Worm (Caenorhabditis elegans) whole organism, L3 larva: ENCODE data around the gene srz-64.
A peak's percentile ranks its signal among the peaks of the same experiment; 100 is the strongest.

Experiments used
- R02D3.7 ChIP-seq: fragments of 150-350 bp; optimal IDR thresholded peaks from 2 replicates; lab custom pipeline; 2014; ENCODE audit warnings: missing biosample characterization, missing genetic modification characterization
- ZK546.5 ChIP-seq: sonication (generic microtip); optimal IDR thresholded peaks from 2 replicates; lab custom pipeline; 2017; ENCODE audit warnings: missing biosample characterization, missing genetic modification characterization
- aly-2 ChIP-seq: fragments of 150-350 bp; optimal IDR thresholded peaks from 2 replicates; lab custom pipeline; 2014; ENCODE audit warnings: missing biosample characterization, missing genetic modification characterization
- ama-1 ChIP-seq: fragments of 150-350 bp; optimal IDR thresholded peaks from 2 replicates; lab custom pipeline; 2018
- ceh-28 ChIP-seq: fragments of 150-350 bp; optimal IDR thresholded peaks from 2 replicates; lab custom pipeline; 2014; ENCODE audit warnings: missing biosample characterization, missing genetic modification reagents, missing genetic modification characterization
- ceh-82 ChIP-seq: fragments of 150-350 bp; optimal IDR thresholded peaks from 2 replicates; lab custom pipeline; 2014; ENCODE audit warnings: missing biosample characterization, missing genetic modification characterization
- ceh-9 ChIP-seq: sonication (generic microtip); optimal IDR thresholded peaks from 2 replicates; lab custom pipeline; 2018; ENCODE audit warnings: missing biosample characterization, missing genetic modification characterization
- daf-12 ChIP-seq: fragments of 150-350 bp; optimal IDR thresholded peaks from 2 replicates; lab custom pipeline; 2014; ENCODE audit warnings: missing biosample characterization, missing genetic modification reagents, missing genetic modification characterization
- egl-27 ChIP-seq: sonication (generic microtip); optimal IDR thresholded peaks from 4 replicates; lab custom pipeline; 2017; ENCODE audit warnings: missing biosample characterization, missing genetic modification reagents, missing genetic modification characterization
- egl-5 ChIP-seq: fragments of 150-350 bp; optimal IDR thresholded peaks from 2 replicates; lab custom pipeline; 2017; ENCODE audit warnings: missing biosample characterization, missing genetic modification reagents, missing genetic modification characterization, inconsistent platforms
- eor-1 ChIP-seq, 2 experiments: fragments of 150-350 bp; optimal IDR thresholded peaks; 2 replicates each; lab custom pipeline; 2014 to 2018; ENCODE audit warnings: missing biosample characterization in 2 of 2, missing genetic modification characterization in 2 of 2
- fkh-10 ChIP-seq: sonication (generic microtip); optimal IDR thresholded peaks from 2 replicates; lab custom pipeline; 2017; ENCODE audit warnings: missing biosample characterization, missing genetic modification reagents, missing genetic modification characterization
- fkh-2 ChIP-seq: fragments of 150-350 bp; optimal IDR thresholded peaks from 2 replicates; lab custom pipeline; 2014; ENCODE audit warnings: missing biosample characterization, missing genetic modification reagents, missing genetic modification characterization
- fos-1 ChIP-seq: fragments of 150-350 bp; optimal IDR thresholded peaks from 2 replicates; lab custom pipeline; 2014; ENCODE audit warnings: missing biosample characterization, missing genetic modification characterization
- hmg-11 ChIP-seq: sonication (generic microtip); optimal IDR thresholded peaks from 2 replicates; lab custom pipeline; 2016; ENCODE audit warnings: missing genetic modification characterization, missing compliant biosample characterization
- jun-1 ChIP-seq: fragments of 150-350 bp; optimal IDR thresholded peaks from 2 replicates; lab custom pipeline; 2014; ENCODE audit warnings: missing biosample characterization, missing genetic modification reagents, missing genetic modification characterization
- lin-15B ChIP-seq: fragments of 150-350 bp; optimal IDR thresholded peaks from 2 replicates; lab custom pipeline; 2014; ENCODE audit warnings: missing biosample characterization, missing genetic modification characterization
- lin-39 ChIP-seq: fragments of 150-350 bp; optimal IDR thresholded peaks from 2 replicates; lab custom pipeline; 2018; ENCODE audit warnings: missing biosample characterization, missing genetic modification reagents, missing genetic modification characterization
- lsy-12 ChIP-seq: sonication (generic microtip); optimal IDR thresholded peaks from 2 replicates; lab custom pipeline; 2016; ENCODE audit warnings: mild to moderate bottlenecking, missing genetic modification characterization, missing compliant biosample characterization
- mml-1 ChIP-seq: fragments of 150-350 bp; sonication (generic microtip); optimal IDR thresholded peaks from 3 replicates; lab custom pipeline; 2014; ENCODE audit warnings: missing biosample characterization, missing genetic modification characterization
- nfya-1 ChIP-seq: sonication (generic microtip); optimal IDR thresholded peaks from 2 replicates; lab custom pipeline; 2017; ENCODE audit warnings: missing genetic modification characterization, mild to moderate bottlenecking, missing compliant biosample characterization, antibody characterized with exemption, moderate library complexity; ENCODE audit not compliant: insufficient read depth
- nhr-11 ChIP-seq: fragments of 150-350 bp; optimal IDR thresholded peaks from 2 replicates; lab custom pipeline; 2014; ENCODE audit warnings: missing biosample characterization, missing genetic modification characterization
- nhr-12 ChIP-seq: fragments of 150-350 bp; optimal IDR thresholded peaks from 2 replicates; lab custom pipeline; 2014; ENCODE audit warnings: missing biosample characterization, missing genetic modification characterization
- nhr-23 ChIP-seq: fragments of 150-350 bp; optimal IDR thresholded peaks from 2 replicates; lab custom pipeline; 2014; ENCODE audit warnings: missing biosample characterization, missing genetic modification reagents, missing genetic modification characterization
- nhr-237 ChIP-seq: fragments of 150-350 bp; optimal IDR thresholded peaks from 2 replicates; lab custom pipeline; 2014; ENCODE audit warnings: missing biosample characterization, missing genetic modification characterization
- nhr-28 ChIP-seq: fragments of 150-350 bp; optimal IDR thresholded peaks from 2 replicates; lab custom pipeline; 2014; ENCODE audit warnings: missing biosample characterization, missing genetic modification characterization
- nhr-43 ChIP-seq: sonication (generic microtip); optimal IDR thresholded peaks from 2 replicates; lab custom pipeline; 2016; ENCODE audit warnings: mild to moderate bottlenecking, missing genetic modification characterization, missing compliant biosample characterization; ENCODE audit not compliant: poor library complexity, severe bottlenecking
- nhr-67 ChIP-seq: fragments of 150-350 bp; optimal IDR thresholded peaks from 2 replicates; lab custom pipeline; 2014; ENCODE audit warnings: missing biosample characterization, missing genetic modification characterization
- nhr-76 ChIP-seq: fragments of 150-350 bp; sonication (generic microtip); optimal IDR thresholded peaks from 5 replicates; lab custom pipeline; 2014; ENCODE audit warnings: missing biosample characterization, missing genetic modification characterization
- nhr-77 ChIP-seq: fragments of 150-350 bp; optimal IDR thresholded peaks from 2 replicates; lab custom pipeline; 2014; ENCODE audit warnings: missing biosample characterization, missing genetic modification characterization
- pha-4 ChIP-seq: fragments of 150-350 bp; optimal IDR thresholded peaks from 2 replicates; lab custom pipeline; 2014; ENCODE audit warnings: missing biosample characterization, missing genetic modification reagents, missing genetic modification characterization
- sea-2 ChIP-seq: fragments of 150-350 bp; sonication (generic microtip); optimal IDR thresholded peaks from 4 replicates; lab custom pipeline; 2014; ENCODE audit warnings: missing biosample characterization, missing genetic modification reagents, missing genetic modification characterization
- skn-1 ChIP-seq: fragments of 150-350 bp; optimal IDR thresholded peaks from 2 replicates; lab custom pipeline; 2014; ENCODE audit warnings: missing biosample characterization, missing genetic modification characterization
- snpc-4 ChIP-seq: fragments of 150-350 bp; optimal IDR thresholded peaks from 2 replicates; lab custom pipeline; 2014; ENCODE audit warnings: missing biosample characterization, missing genetic modification characterization
- tbx-2 ChIP-seq: sonication (generic microtip); optimal IDR thresholded peaks from 2 replicates; lab custom pipeline; 2016; ENCODE audit warnings: mild to moderate bottlenecking, missing genetic modification characterization, missing compliant biosample characterization
- unc-39 ChIP-seq: sonication (generic microtip); optimal IDR thresholded peaks from 4 replicates; lab custom pipeline; 2017; ENCODE audit warnings: missing biosample characterization, missing genetic modification characterization
- unc-62 ChIP-seq: fragments of 150-350 bp; sonication (generic microtip); optimal IDR thresholded peaks from 4 replicates; lab custom pipeline; 2014; ENCODE audit warnings: missing biosample characterization, missing genetic modification reagents, missing genetic modification characterization
- zag-1 ChIP-seq: fragments of 150-350 bp; optimal IDR thresholded peaks from 2 replicates; lab custom pipeline; 2014; ENCODE audit warnings: missing biosample characterization, missing genetic modification characterization
- ztf-11 ChIP-seq: fragments of 150-350 bp; optimal IDR thresholded peaks from 2 replicates; lab custom pipeline; 2014; ENCODE audit warnings: missing biosample characterization, missing genetic modification characterization
- ztf-4 ChIP-seq: fragments of 150-350 bp; optimal IDR thresholded peaks from 2 replicates; lab custom pipeline; 2014; ENCODE audit warnings: missing biosample characterization, missing genetic modification characterization

srz-64 gene

DNA sequence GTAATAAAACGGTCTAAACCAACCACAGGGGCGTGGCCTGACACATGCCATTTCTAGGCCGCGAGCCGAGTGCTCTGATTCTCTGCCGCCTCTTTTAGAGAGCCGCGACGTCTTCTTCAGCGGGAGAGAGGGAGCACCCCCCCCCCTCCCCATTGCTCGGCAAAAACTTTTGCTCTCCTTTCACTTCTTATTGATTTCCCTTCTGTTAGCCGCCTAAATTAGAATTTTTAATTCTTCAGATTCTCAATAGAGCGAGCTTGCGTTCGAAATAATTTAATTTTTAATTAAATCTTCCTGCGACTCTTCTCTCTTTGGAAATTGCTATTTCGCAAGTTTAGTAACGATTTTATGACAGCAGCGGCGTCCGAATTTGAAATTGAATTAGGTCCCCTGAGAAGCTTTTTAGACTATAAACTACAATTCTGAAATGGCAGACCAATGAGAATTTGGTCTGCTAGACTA lies 30.2 kb upstream of the srz-64 start:
- peak; percentile 29 for TF ChIP-seq ZK546.5 (tag; lab: Kevin White, UChicago)
- peak; percentile 58 for TF ChIP-seq lin-15B (tag; lab: Kevin White, UChicago)
- TF ChIP-seq ceh-28 (tag; lab: Kevin White, UChicago) = peak; percentile 10
- peak; percentile 6 for TF ChIP-seq fkh-10 (GFP tag; lab: Kevin White, UChicago)
- TF ChIP-seq lin-39 (tag; lab: Kevin White, UChicago) = peak; percentile 52
- peak; percentile 40 for TF ChIP-seq hmg-11 (tag; lab: Kevin White, UChicago)
- no peak for TF ChIP-seq mml-1
- peak; percentile 71 for TF ChIP-seq lsy-12 (tag; lab: Kevin White, UChicago)
- no peak for TF ChIP-seq nhr-28
- TF ChIP-seq nfya-1 = peak; percentile 48
- TF ChIP-seq nhr-77 = no peak

ce11 chrII:1322283-1323173 lies 29.5 kb upstream of the srz-64 start:
- no peak for TF ChIP-seq nhr-23 (tag; lab: Kevin White, UChicago)

DNA sequence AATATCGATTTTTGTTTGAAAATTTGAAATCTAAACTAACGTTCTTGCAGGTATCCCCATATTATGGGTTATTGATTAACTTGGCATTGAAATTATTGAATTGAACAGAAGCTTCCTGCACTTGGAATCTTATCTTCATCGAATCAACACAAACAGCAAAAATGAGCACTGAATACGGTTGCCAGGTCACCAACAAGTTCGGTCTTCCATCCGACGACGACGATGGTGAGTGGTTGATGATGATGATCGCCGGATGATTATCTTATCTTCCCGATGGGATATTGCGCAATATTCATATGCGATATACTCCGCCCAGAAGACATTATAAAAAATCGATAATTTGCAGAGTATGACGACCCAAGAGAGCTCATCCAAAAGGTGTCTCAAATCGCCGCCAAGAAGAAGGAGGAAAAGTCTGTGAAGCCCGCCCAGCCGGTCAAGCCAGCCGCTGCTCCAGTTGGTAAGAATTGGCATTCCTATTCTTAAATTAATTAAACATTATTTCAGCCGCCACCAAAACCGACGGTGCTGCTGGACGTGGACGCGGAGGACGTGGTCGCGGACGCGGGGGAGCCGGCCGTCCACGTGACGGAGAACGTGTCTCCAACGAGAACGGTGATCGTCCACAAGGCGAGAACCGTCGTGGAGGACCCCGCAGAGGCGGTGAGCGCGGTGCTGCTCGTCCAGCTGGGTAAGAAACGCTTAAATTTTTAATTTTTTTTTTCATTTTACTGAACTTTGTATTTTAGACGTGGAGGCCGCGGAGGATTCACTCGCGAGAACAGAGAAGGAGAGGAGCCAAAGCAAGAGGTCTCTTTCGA lies 28.1 kb upstream of the srz-64 start, which contains the start of gene vig-1:
Gene vig-1 (plus strand): TSS at position 51 of the 821 bp plus-strand sequence.
- no peak for TF ChIP-seq eor-1 (tag; optimal IDR thresholded peaks at IDR 0.05; lab: Kevin White, UChicago)
- TF ChIP-seq lsy-12 (tag; lab: Kevin White, UChicago) = no peak
- TF ChIP-seq nhr-77 = no peak
- no peak for TF ChIP-seq ceh-28 (tag; lab: Kevin White, UChicago)
- no peak for TF ChIP-seq nhr-43 (tag; lab: Kevin White, UChicago)
- no peak for TF ChIP-seq zag-1 (tag; lab: Kevin White, UChicago)
- TF ChIP-seq lin-39 (tag; lab: Kevin White, UChicago) = no peak
- no peak for TF ChIP-seq nhr-237 (tag; lab: Kevin White, UChicago)
- TF ChIP-seq fkh-10 (GFP tag; lab: Kevin White, UChicago) = no peak
- TF ChIP-seq nhr-12 (tag; lab: Kevin White, UChicago) = no peak
- no peak for TF ChIP-seq ztf-11
- TF ChIP-seq nhr-76 (tag; lab: Kevin White, UChicago) = no peak
- TF ChIP-seq ceh-82 (tag; lab: Kevin White, UChicago) = no peak
- no peak for TF ChIP-seq fos-1
- no peak for TF ChIP-seq egl-27 (tag; lab: Kevin White, UChicago)
- no peak for TF ChIP-seq hmg-11 (tag; lab: Kevin White, UChicago)
- no peak for TF ChIP-seq lin-15B (tag; lab: Kevin White, UChicago)
- TF ChIP-seq skn-1 (tag; lab: Kevin White, UChicago) = no peak
- no peak for TF ChIP-seq fkh-2
- TF ChIP-seq daf-12 (tag; lab: Kevin White, UChicago) = no peak

ce11 chrII:1320412-1320811 lies 27.4 kb upstream of the srz-64 start:
- no peak for TF ChIP-seq nhr-12 (tag; lab: Kevin White, UChicago)
- peak; percentile 83 for TF ChIP-seq snpc-4 (tag; lab: Kevin White, UChicago)
- peak; percentile 93 for TF ChIP-seq jun-1
- TF ChIP-seq unc-62 (GFP tag; lab: Kevin White, UChicago) = peak; percentile 78
- no peak for TF ChIP-seq nhr-67 (tag; lab: Kevin White, UChicago)
- TF ChIP-seq skn-1 (tag; lab: Kevin White, UChicago) = peak; percentile 84
- peak; percentile 13 for TF ChIP-seq nhr-28
- no peak for TF ChIP-seq daf-12 (tag; lab: Kevin White, UChicago)
- TF ChIP-seq zag-1 (tag; lab: Kevin White, UChicago) = no peak
- TF ChIP-seq nhr-43 (tag; lab: Kevin White, UChicago) = peak; percentile 94
- TF ChIP-seq nhr-76 (tag; lab: Kevin White, UChicago) = no peak
- TF ChIP-seq unc-39 (tag; lab: Kevin White, UChicago) = no peak
- no peak for TF ChIP-seq sea-2 (GFP tag; lab: Kevin White, UChicago)
- no peak for TF ChIP-seq ceh-9
- peak; percentile 23 for TF ChIP-seq ztf-4 (tag; lab: Kevin White, UChicago)
- peak; percentile 85 for TF ChIP-seq ama-1 (lab: Kevin White, UChicago)
- peak; percentile 81 for TF ChIP-seq tbx-2
- peak; percentile 97 for TF ChIP-seq lin-15B (tag; lab: Kevin White, UChicago)
- peak; percentile 85 for TF ChIP-seq fos-1
- TF ChIP-seq nhr-11 (tag; lab: Kevin White, UChicago) = peak; percentile 79
- TF ChIP-seq pha-4 (tag; lab: Kevin White, UChicago) = peak; percentile 98
- TF ChIP-seq R02D3.7 (tag; lab: Kevin White, UChicago) = peak; percentile 89
- TF ChIP-seq aly-2 (tag; lab: Kevin White, UChicago) = peak; percentile 80
- peak; percentile 86 for TF ChIP-seq egl-5
- TF ChIP-seq fkh-2 = no peak
- TF ChIP-seq ceh-82 (tag; lab: Kevin White, UChicago) = peak; percentile 83
- TF ChIP-seq nhr-23 (tag; lab: Kevin White, UChicago) = peak; percentile 99
- no peak for TF ChIP-seq mml-1
- TF ChIP-seq ceh-28 (tag; lab: Kevin White, UChicago) = peak; percentile 85
- peak; percentile 66 for TF ChIP-seq egl-27 (tag; lab: Kevin White, UChicago)
- peak; percentile 96 for TF ChIP-seq nfya-1
- TF ChIP-seq nhr-77 = peak; percentile 75
